Fruit fly (Drosophila melanogaster): ENCODE results near the gene Vha100-4.
A peak's percentile ranks its signal among the peaks of the same experiment; 100 is the strongest.

The Vha100-4 gene

DNA sequence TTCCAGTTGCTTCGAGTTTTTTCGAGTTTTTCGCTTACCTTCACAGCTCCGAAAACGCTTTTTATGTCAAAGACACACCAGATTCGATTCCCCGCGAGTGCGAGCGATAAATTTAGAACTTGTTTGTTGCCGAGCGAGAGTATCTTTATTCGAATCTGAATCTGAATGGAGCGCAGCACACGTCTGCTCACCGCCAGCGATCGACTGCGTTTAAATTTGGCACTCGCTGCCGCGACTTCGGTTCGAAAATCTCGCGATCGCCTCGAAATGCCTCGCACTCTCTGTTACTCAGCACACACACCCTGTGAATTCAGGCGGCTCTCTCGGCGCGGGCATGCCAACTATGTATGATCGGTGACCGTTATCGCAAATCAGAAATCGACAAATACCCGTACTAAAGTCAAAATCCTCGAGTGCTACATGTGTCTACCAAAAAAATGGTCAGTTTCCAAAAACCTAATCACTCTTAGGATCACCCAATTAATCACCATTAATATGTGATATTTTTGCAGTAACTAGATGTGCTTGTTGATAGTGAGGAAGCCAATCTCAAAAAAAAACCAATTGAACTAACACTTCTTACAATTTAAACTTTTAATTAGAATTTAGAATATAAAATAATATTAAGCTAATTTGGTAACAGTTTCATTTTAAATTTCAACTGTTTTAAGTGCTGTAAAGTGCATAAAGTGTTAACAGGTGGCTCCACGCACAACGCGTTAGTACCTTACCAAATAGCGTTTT lies 9.5 kb upstream of the Vha100-4 start, which contains the start of gene Vha100-2 (continued):
- TF ChIP-seq Six4 (GFP tag; optimal IDR thresholded peaks at IDR 0.05) = no peak
- TF ChIP-seq hkb (optimal IDR thresholded peaks at IDR 0.05) = no peak
- peak; percentile 53 for TF ChIP-seq hkb (GFP tag; IDR thresholded peaks at IDR 0.05)
- TF ChIP-seq Dip2 (GFP tag; IDR thresholded peaks at IDR 0.05) = no peak
- no peak for TF ChIP-seq fru (optimal IDR thresholded peaks at IDR 0.05)
- no peak for TF ChIP-seq run (tag; optimal IDR thresholded peaks at IDR 0.05)
- TF ChIP-seq cwo (GFP tag; optimal IDR thresholded peaks at IDR 0.05) = peak; percentile 75
- peak; percentile 27 for TF ChIP-seq grau (tag; optimal IDR thresholded peaks at IDR 0.05)
- no peak for TF ChIP-seq CG14965 (GFP tag; optimal IDR thresholded peaks at IDR 0.05; ENCODE audit: borderline replicate concordance)
- TF ChIP-seq az2 (GFP tag; optimal IDR thresholded peaks at IDR 0.05) = no peak
- TF ChIP-seq Mrtf (GFP tag; IDR thresholded peaks at IDR 0.05) = no peak
- peak; percentile 51 for TF ChIP-seq CG15269 (tag; optimal IDR thresholded peaks at IDR 0.05)
- no peak for TF ChIP-seq CG16815 (GFP tag; optimal IDR thresholded peaks at IDR 0.05)
- no peak for TF ChIP-seq Ets65A (GFP tag)
- no peak for TF ChIP-seq Hsf (GFP tag; optimal IDR thresholded peaks at IDR 0.05)
- no peak for TF ChIP-seq CG17612 (GFP tag; IDR thresholded peaks at IDR 0.05)
- TF ChIP-seq shn (GFP tag; optimal IDR thresholded peaks at IDR 0.05) = no peak
- TF ChIP-seq hb (GFP tag; IDR thresholded peaks at IDR 0.05; ENCODE audit: partially characterized antibody) = no peak
- peak in 1 of 2 experiments; percentile 4 for TF ChIP-seq tll (GFP tag; optimal IDR thresholded peaks at IDR 0.05)
- peak; percentile 19 for TF ChIP-seq CG4820 (GFP tag; optimal IDR thresholded peaks at IDR 0.05)
- TF ChIP-seq oc (tag; optimal IDR thresholded peaks at IDR 0.05) = no peak
- TF ChIP-seq Trl (optimal IDR thresholded peaks at IDR 0.05) = peak in 1 of 2 experiments; percentile 77
- TF ChIP-seq Trl (GFP tag; optimal IDR thresholded peaks at IDR 0.05) = peak; percentile 4
- TF ChIP-seq Tbp (GFP tag; optimal IDR thresholded peaks at IDR 0.05) = no peak
- TF ChIP-seq hth (optimal IDR thresholded peaks at IDR 0.05) = no peak
- TF ChIP-seq CG6765 (GFP tag; optimal IDR thresholded peaks at IDR 0.05) = peak; percentile 46
- TF ChIP-seq gro (GFP tag; optimal IDR thresholded peaks at IDR 0.05) = no peak
- TF ChIP-seq Xbp1 (GFP tag; optimal IDR thresholded peaks at IDR 0.05) = peak; percentile 7
- peak; percentile 19 for TF ChIP-seq ash1 (GFP tag; optimal IDR thresholded peaks at IDR 0.05)
- no peak for TF ChIP-seq CG31388 (GFP tag; optimal IDR thresholded peaks at IDR 0.05)
- no peak for TF ChIP-seq CG11560 (tag; IDR thresholded peaks at IDR 0.05)
- TF ChIP-seq Mes4 (GFP tag; optimal IDR thresholded peaks at IDR 0.05) = no peak
- peak; percentile 93 for TF ChIP-seq trem (tag; optimal IDR thresholded peaks at IDR 0.05)
- TF ChIP-seq Atf3 (GFP tag; optimal IDR thresholded peaks at IDR 0.05) = no peak
- TF ChIP-seq Opbp (GFP tag; IDR thresholded peaks at IDR 0.05; ENCODE audit: partially characterized antibody) = peak; percentile 65; the same call in 2 of the 3 replicates
- TF ChIP-seq disco-r (GFP tag; optimal IDR thresholded peaks at IDR 0.05) = peak; percentile 48
- no peak for TF ChIP-seq ttk (GFP tag; IDR thresholded peaks at IDR 0.05)
- peak; percentile 63 for TF ChIP-seq CoRest (tag; optimal IDR thresholded peaks at IDR 0.05)
- TF ChIP-seq Blimp-1 (GFP tag; optimal IDR thresholded peaks at IDR 0.05) = peak; percentile 7
- no peak for TF ChIP-seq CG1832 (GFP tag; optimal IDR thresholded peaks at IDR 0.05)
- TF ChIP-seq crc (GFP tag; optimal IDR thresholded peaks at IDR 0.05) = no peak
- TF ChIP-seq HLHmδ (GFP tag; optimal IDR thresholded peaks at IDR 0.05) = no peak
- no peak for TF ChIP-seq CG4707 (GFP tag; optimal IDR thresholded peaks at IDR 0.05)
- peak; percentile 40; the same call in 1 of the 2 replicates for TF ChIP-seq seq (GFP tag; IDR thresholded peaks at IDR 0.05)
- TF ChIP-seq Scr (GFP tag; IDR thresholded peaks at IDR 0.05; ENCODE audit: partially characterized antibody) = peak; percentile 20; the same call in 1 of the 2 replicates
- no peak for TF ChIP-seq CG33557 (GFP tag; optimal IDR thresholded peaks at IDR 0.05)
- peak in 1 of 2 experiments; percentile 2 for TF ChIP-seq chif (GFP tag; optimal IDR thresholded peaks at IDR 0.05)
- 0 out of 2 replicates have a peak, but pooled peaks have one; percentile 36 for TF ChIP-seq gsb (GFP tag; IDR thresholded peaks at IDR 0.05)
- no peak for TF ChIP-seq CG30431 (GFP tag; optimal IDR thresholded peaks at IDR 0.05)
- TF ChIP-seq CG7372 (GFP tag; IDR thresholded peaks at IDR 0.05) = no peak
- no peak for TF ChIP-seq gem (tag; optimal IDR thresholded peaks at IDR 0.05)

Data from whole organism, embryonic.